Worm (Caenorhabditis elegans): ENCODE data around the gene H43E16.1.
"Not testable (repeated sequence)": the region's sequence is repeated elsewhere in the genome, so short reads cannot be mapped to it uniquely, and the experiment has no call there.

H43E16.1 gene

DNA sequence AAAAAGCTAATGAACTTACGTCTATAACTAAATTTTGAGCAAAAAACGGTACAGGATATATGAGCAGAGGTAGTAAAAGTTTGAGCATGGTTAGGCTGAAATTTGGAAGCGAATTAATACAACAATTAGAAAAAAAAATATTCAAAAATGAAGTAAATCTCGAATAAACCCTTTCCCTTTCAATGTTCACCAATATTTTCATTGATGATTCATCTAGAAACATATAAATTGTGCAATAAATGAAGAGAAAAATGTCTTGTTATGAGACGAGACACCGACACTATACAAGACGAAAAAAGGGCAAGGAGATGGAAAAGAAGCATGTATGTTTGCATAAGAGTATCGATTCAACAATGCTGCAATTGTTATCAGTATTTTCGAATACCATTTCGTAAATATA, 48.8 kb upstream of the H43E16.1 start, which contains the start of gene F54H5.14:
Gene F54H5.14, minus strand, starts transcription at position 101 of the 400 bp plus-strand sequence.
- no peak for TF ChIP-seq zfp-2 (tag; optimal IDR thresholded peaks at IDR 0.05)
- TF ChIP-seq nhr-28 (tag; optimal IDR thresholded peaks at IDR 0.05): no peak
- no peak for TF ChIP-seq unc-39 (tag; optimal IDR thresholded peaks at IDR 0.05)
- no peak for TF ChIP-seq ceh-44 (GFP tag; IDR thresholded peaks at IDR 0.05)
- no peak for TF ChIP-seq lir-3 (tag; optimal IDR thresholded peaks at IDR 0.05)
- peak; percentile 48 for TF ChIP-seq dve-1 (tag; optimal IDR thresholded peaks at IDR 0.05; ENCODE audit: insufficient read depth)
- TF ChIP-seq mep-1 (tag; optimal IDR thresholded peaks at IDR 0.05): no peak
- no peak for TF ChIP-seq ZK337.2 (GFP tag; IDR thresholded peaks at IDR 0.05)
- TF ChIP-seq F44E2.7 (GFP tag; IDR thresholded peaks at IDR 0.05): no peak
- TF ChIP-seq ztf-7 (tag; optimal IDR thresholded peaks at IDR 0.05): no peak
- TF ChIP-seq Y5F2A.4 (GFP tag; optimal IDR thresholded peaks at IDR 0.05): no peak
- no peak for TF ChIP-seq F37D6.2 (tag; optimal IDR thresholded peaks at IDR 0.05)
- TF ChIP-seq arid-1 (GFP tag; conservative IDR thresholded peaks at IDR 0.05): no peak
- TF ChIP-seq daf-16 (GFP tag; optimal IDR thresholded peaks at IDR 0.05): no peak
- TF ChIP-seq daf-16 (tag; optimal IDR thresholded peaks at IDR 0.05): peak; percentile 9
- TF ChIP-seq mdl-1 (tag; optimal IDR thresholded peaks at IDR 0.05): no peak
- TF ChIP-seq nhr-11 (tag; optimal IDR thresholded peaks at IDR 0.05): no peak
- peak; percentile 25 for TF ChIP-seq pqm-1 (tag; optimal IDR thresholded peaks at IDR 0.05)
- TF ChIP-seq spr-3 (GFP tag; optimal IDR thresholded peaks at IDR 0.05): no peak

DNA sequence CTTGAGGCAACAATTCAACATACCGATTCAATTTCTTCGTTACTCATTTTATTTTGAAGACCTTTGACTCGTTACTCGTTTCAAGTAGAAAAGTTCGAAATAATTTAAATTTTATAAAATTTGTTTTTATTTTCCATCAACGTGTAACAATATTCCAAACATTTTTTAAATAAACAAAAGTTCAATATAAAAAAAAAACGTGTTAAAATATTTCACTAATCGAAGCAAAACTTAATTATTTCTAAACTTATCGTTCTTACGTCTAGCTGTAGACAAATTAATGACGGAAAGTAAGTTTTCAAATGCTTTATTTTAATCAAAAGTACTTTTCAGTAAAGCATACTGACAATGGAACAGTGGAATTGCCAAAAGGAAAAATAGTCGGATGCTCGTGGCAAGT, 46.9 kb upstream of the H43E16.1 start, which contains the start of the genes F54H5.5 and F54H5.2:
Gene F54H5.5, minus strand, starts transcription at position 101 of the 400 bp plus-strand sequence.
Gene F54H5.2, plus strand, starts transcription at position 303 of the 400 bp plus-strand sequence.
- TF ChIP-seq nhr-6 (tag; optimal IDR thresholded peaks at IDR 0.05); ama-1 (optimal IDR thresholded peaks at IDR 0.05); ztf-11 (tag; optimal IDR thresholded peaks at IDR 0.05): not testable (repeated sequence)

DNA sequence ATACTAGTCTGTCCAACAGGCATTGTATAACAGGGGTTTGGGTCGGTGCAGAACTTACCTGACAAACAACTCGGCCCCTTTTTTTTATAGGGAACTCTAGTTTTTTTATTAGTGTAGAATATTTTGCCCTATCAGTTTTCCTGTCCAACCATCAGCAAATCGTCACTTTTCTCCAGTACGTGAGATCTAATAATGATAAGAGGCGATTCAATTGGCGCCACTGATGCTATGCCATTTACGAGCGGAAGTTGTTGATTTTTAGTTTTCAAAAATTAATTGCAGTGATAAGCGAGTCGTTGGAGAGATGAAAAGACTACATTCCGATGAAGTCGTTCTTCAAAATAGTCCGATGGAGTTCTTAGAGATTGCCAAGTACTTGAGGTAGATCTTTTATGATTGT, 45.7 kb upstream of the H43E16.1 start:
- peak; percentile 83 for TF ChIP-seq pqm-1 (tag; optimal IDR thresholded peaks at IDR 0.05)
- no peak for TF ChIP-seq saeg-2 (GFP tag; IDR thresholded peaks at IDR 0.05)
- peak; percentile 5 for TF ChIP-seq dve-1 (tag; optimal IDR thresholded peaks at IDR 0.05; ENCODE audit: insufficient read depth)
- TF ChIP-seq php-3 (GFP tag; IDR thresholded peaks at IDR 0.05): 0 out of 2 replicates have a peak, but pooled peaks have one; percentile 25
- no peak for TF ChIP-seq dpl-1 (GFP tag; optimal IDR thresholded peaks at IDR 0.05)
- TF ChIP-seq nhr-28 (tag; optimal IDR thresholded peaks at IDR 0.05): peak; percentile 42
- TF ChIP-seq ctbp-1 (GFP tag; IDR thresholded peaks at IDR 0.05): no peak
- no peak for TF ChIP-seq lin-1 (GFP tag; IDR thresholded peaks at IDR 0.05)
- TF ChIP-seq ZK546.5 (tag; optimal IDR thresholded peaks at IDR 0.05): no peak

DNA sequence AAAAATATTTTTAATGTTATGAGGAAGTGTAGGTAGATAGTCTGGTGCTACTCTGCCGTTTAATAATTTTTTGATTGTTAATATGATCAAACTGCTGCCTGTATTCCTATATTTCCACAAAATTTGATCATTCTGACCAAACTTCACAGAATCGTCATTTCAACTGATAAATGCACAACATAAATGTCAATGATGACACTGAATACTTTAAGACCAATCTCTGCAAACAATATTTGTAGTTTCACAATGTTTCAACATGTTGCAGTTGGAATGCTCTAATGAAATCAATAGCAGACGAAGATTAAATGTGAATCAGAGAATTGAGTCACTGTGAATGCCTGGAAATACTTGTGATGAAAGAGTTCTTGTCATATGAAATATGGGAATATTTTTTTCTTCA, 44.3 kb upstream of the H43E16.1 start:
- TF ChIP-seq Y5F2A.4 (GFP tag; optimal IDR thresholded peaks at IDR 0.05): no peak
- TF ChIP-seq daf-16 (GFP tag; optimal IDR thresholded peaks at IDR 0.05): no peak
- peak; percentile 1 for TF ChIP-seq daf-16 (tag; optimal IDR thresholded peaks at IDR 0.05)
- peak; percentile 52 for TF ChIP-seq nhr-28 (tag; optimal IDR thresholded peaks at IDR 0.05)
- TF ChIP-seq dmd-6 (GFP tag; IDR thresholded peaks at IDR 0.05): peak; percentile 35; the same call in 1 of the 2 replicates
- TF ChIP-seq F26F4.8 (GFP tag; conservative IDR thresholded peaks at IDR 0.05): no peak
- TF ChIP-seq pqm-1 (tag; optimal IDR thresholded peaks at IDR 0.05): peak; percentile 59
- TF ChIP-seq T20F7.1 (GFP tag; optimal IDR thresholded peaks at IDR 0.05): peak; percentile 26

DNA sequence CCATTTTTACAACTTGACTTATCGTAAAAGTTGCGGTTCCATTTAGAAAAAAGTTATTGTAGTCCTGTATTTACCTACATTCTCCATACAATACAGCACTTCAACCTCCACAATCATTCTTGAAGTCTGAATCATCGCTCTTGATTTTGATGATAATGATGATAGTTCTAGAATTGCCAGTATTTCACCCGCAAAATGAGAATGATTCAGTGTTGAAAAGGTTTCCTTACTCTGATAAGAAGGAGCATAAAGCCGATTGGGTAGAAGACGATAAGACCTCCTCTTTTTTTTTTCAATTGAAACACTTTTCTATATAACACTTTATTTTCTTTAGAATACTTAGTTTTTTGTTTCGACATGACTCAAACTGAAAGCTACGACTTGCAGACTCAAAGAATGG, 43.3 kb upstream of the H43E16.1 start, which contains the start of gene T19D12.4:
Gene T19D12.4, plus strand, starts transcription at position 295 of the 400 bp plus-strand sequence.
- TF ChIP-seq dmd-6 (GFP tag; IDR thresholded peaks at IDR 0.05) (0 out of 2 replicates have a peak, but pooled peaks have one; percentile 10), nhr-6 (tag; optimal IDR thresholded peaks at IDR 0.05) (peak; percentile 27), unc-39 (tag; optimal IDR thresholded peaks at IDR 0.05) (no peak), pqm-1 (tag; optimal IDR thresholded peaks at IDR 0.05) (peak; percentile 60), madf-9 (GFP tag; conservative IDR thresholded peaks at IDR 0.05) (no peak)
